Fruit fly (Drosophila melanogaster) whole organism, wandering third instar larva: ENCODE data around the gene CG34012.

ENCODE experiments used
- Abd-B ChIP-seq: fragments of >200 bp; optimal IDR thresholded peaks from 2 replicates; lab custom pipeline; 2017; ENCODE audit warnings: missing biosample characterization, missing genetic modification characterization
- CG32264 ChIP-seq: fragments of 200-800 bp; sonication (Bioruptor generic); optimal IDR thresholded peaks from 2 replicates; lab custom pipeline; 2016; ENCODE audit warnings: missing biosample characterization, missing genetic modification characterization
- CG9705 ChIP-seq: fragments of 200-800 bp; sonication (Bioruptor generic); optimal IDR thresholded peaks from 2 replicates; lab custom pipeline; 2018; ENCODE audit warnings: missing biosample characterization, mild to moderate bottlenecking, missing genetic modification characterization
- CrebA ChIP-seq: fragments of 200-800 bp; sonication (Bioruptor generic); optimal IDR thresholded peaks from 2 replicates; lab custom pipeline; 2016; ENCODE audit warnings: missing biosample characterization, mild to moderate bottlenecking, missing genetic modification characterization, borderline replicate concordance
- Dfd ChIP-seq: fragments of >200 bp; optimal IDR thresholded peaks from 2 replicates; lab custom pipeline; 2017; ENCODE audit warnings: missing biosample characterization, missing genetic modification characterization
- Dif ChIP-seq: fragments of 200-275, 200-300 bp; sonication (Bioruptor generic); optimal IDR thresholded peaks from 2 replicates; lab custom pipeline; 2018; ENCODE audit warnings: missing biosample characterization, missing genetic modification characterization; ENCODE audit not compliant: partially characterized antibody
- GATAd ChIP-seq: sonication (Bioruptor generic); optimal IDR thresholded peaks from 2 replicates; lab custom pipeline; 2016; ENCODE audit warnings: missing biosample characterization, missing genetic modification characterization
- HLH106 ChIP-seq: fragments of 200-800 bp; optimal IDR thresholded peaks from 3 replicates; lab custom pipeline; 2019; ENCODE audit warnings: missing biosample characterization, mild to moderate bottlenecking, missing genetic modification characterization, moderate library complexity
- Hnf4 ChIP-seq: fragments of 200-800 bp; sonication (Bioruptor generic); optimal IDR thresholded peaks from 2 replicates; lab custom pipeline; 2016; ENCODE audit warnings: missing biosample characterization, mild to moderate bottlenecking, missing genetic modification characterization
- Hr78 ChIP-seq: fragments of >200 bp; optimal IDR thresholded peaks from 2 replicates; lab custom pipeline; 2017; ENCODE audit warnings: missing biosample characterization, missing genetic modification characterization
- Hr83 ChIP-seq: fragments of 200-300 bp; sonication (Bioruptor generic); optimal IDR thresholded peaks from 2 replicates; lab custom pipeline; 2016; ENCODE audit warnings: missing biosample characterization, mild to moderate bottlenecking, missing genetic modification characterization, moderate library complexity; ENCODE audit not compliant: poor library complexity, severe bottlenecking
- Jra ChIP-seq: sonication (Bioruptor generic); optimal IDR thresholded peaks from 2 replicates; lab custom pipeline; 2016; ENCODE audit warnings: missing biosample characterization, missing genetic modification characterization
- Mio ChIP-seq: sonication (Bioruptor generic); optimal IDR thresholded peaks from 2 replicates; lab custom pipeline; 2016; ENCODE audit warnings: missing biosample characterization, missing genetic modification characterization
- Myc ChIP-seq: fragments of >200 bp; optimal IDR thresholded peaks from 2 replicates; lab custom pipeline; 2017
- N ChIP-seq: fragments of >200 bp; optimal IDR thresholded peaks from 2 replicates; lab custom pipeline; 2018; ENCODE audit warnings: missing biosample characterization, missing external identifiers, missing genetic modification characterization
- OdsH ChIP-seq: fragments of 200-800 bp; sonication (Bioruptor generic); optimal IDR thresholded peaks from 2 replicates; lab custom pipeline; 2016; ENCODE audit warnings: missing biosample characterization, mild to moderate bottlenecking, missing genetic modification characterization
- Rel ChIP-seq, 2 experiments: fragments of 200-800 bp; sonication (Bioruptor generic) in 1 of 2; optimal IDR thresholded peaks; 2 replicates in 1 of 2; 3 replicates in 1 of 2; lab custom pipeline; 2016 to 2019; ENCODE audit warnings: mild to moderate bottlenecking in 2 of 2, missing biosample characterization in 2 of 2, missing genetic modification characterization in 2 of 2, moderate library complexity in 1 of 2
- Sp1 ChIP-seq: fragments of 200-800 bp; sonication (Bioruptor generic); optimal IDR thresholded peaks from 3 replicates; lab custom pipeline; 2019; ENCODE audit warnings: missing biosample characterization, mild to moderate bottlenecking, missing genetic modification characterization, moderate library complexity
- Vsx2 ChIP-seq: fragments of 200-300, 225-300 bp; sonication (Bioruptor generic); optimal IDR thresholded peaks from 2 replicates; lab custom pipeline; 2018; ENCODE audit warnings: missing biosample characterization, missing genetic modification characterization; ENCODE audit not compliant: partially characterized antibody
- br ChIP-seq: fragments of 200-800 bp; sonication (Bioruptor generic); optimal IDR thresholded peaks from 2 replicates; lab custom pipeline; 2016; ENCODE audit warnings: missing biosample characterization, missing genetic modification characterization
- brk ChIP-seq: fragments of 200-800 bp; sonication (Bioruptor generic); optimal IDR thresholded peaks from 2 replicates; lab custom pipeline; 2016; ENCODE audit warnings: missing biosample characterization, mild to moderate bottlenecking, missing genetic modification characterization
- dl ChIP-seq, 2 experiments: fragments of 175-275, 200-275 bp in 1 of 2; fragments of 200-275 bp in 1 of 2; sonication (Bioruptor generic); optimal IDR thresholded peaks; lab custom pipeline; 2018; ENCODE audit warnings: mild to moderate bottlenecking in 2 of 2, missing biosample characterization in 2 of 2, missing genetic modification characterization in 2 of 2, moderate library complexity in 2 of 2; ENCODE audit not compliant: partially characterized antibody in 2 of 2, insufficient read depth in 1 of 2
- dmrt93B ChIP-seq: fragments of 200-800 bp; sonication (Bioruptor generic); optimal IDR thresholded peaks from 2 replicates; lab custom pipeline; 2018; ENCODE audit warnings: missing biosample characterization, mild to moderate bottlenecking, missing genetic modification characterization
- dsf ChIP-seq: sonication (Bioruptor generic); optimal IDR thresholded peaks from 2 replicates; lab custom pipeline; 2016; ENCODE audit warnings: missing biosample characterization, missing genetic modification characterization, borderline replicate concordance
- ey ChIP-seq: fragments of 200-800 bp; sonication (Bioruptor generic); optimal IDR thresholded peaks from 2 replicates; lab custom pipeline; 2016; ENCODE audit warnings: missing biosample characterization, missing genetic modification characterization
- foxo ChIP-seq, 2 experiments: fragments of 200-800 bp; sonication (Bioruptor generic); optimal IDR thresholded peaks; 2 replicates in 1 of 2; 3 replicates in 1 of 2; lab custom pipeline; 2016 to 2017; ENCODE audit warnings: missing biosample characterization in 2 of 2, missing genetic modification characterization in 2 of 2
- fru ChIP-seq: fragments of 200-800 bp; sonication (Bioruptor generic); optimal IDR thresholded peaks from 3 replicates; lab custom pipeline; 2016; ENCODE audit warnings: missing biosample characterization, mild to moderate bottlenecking, missing genetic modification characterization
- h ChIP-seq: fragments of 200-800 bp; sonication (Bioruptor generic); optimal IDR thresholded peaks from 3 replicates; lab custom pipeline; 2016; ENCODE audit warnings: missing biosample characterization, mild to moderate bottlenecking, missing genetic modification characterization
- jim ChIP-seq: fragments of 175-275, 200-325 bp; sonication (Bioruptor generic); optimal IDR thresholded peaks from 2 replicates; lab custom pipeline; 2016; ENCODE audit warnings: missing biosample characterization, mild to moderate bottlenecking, missing genetic modification characterization
- lola ChIP-seq: fragments of >200 bp; optimal IDR thresholded peaks from 2 replicates; lab custom pipeline; 2017; ENCODE audit warnings: missing biosample characterization, missing genetic modification characterization
- pan ChIP-seq: fragments of >200 bp; optimal IDR thresholded peaks from 2 replicates; lab custom pipeline; 2017
- psq ChIP-seq: fragments of 200-800 bp; sonication (Bioruptor generic); optimal IDR thresholded peaks from 3 replicates; lab custom pipeline; 2017; ENCODE audit warnings: missing biosample characterization, mild to moderate bottlenecking, missing genetic modification characterization, moderate library complexity
- rgr ChIP-seq: fragments of 200-800 bp; sonication (Bioruptor generic); optimal IDR thresholded peaks from 3 replicates; lab custom pipeline; 2016; ENCODE audit warnings: missing biosample characterization, mild to moderate bottlenecking, missing genetic modification characterization
- sage ChIP-seq: fragments of 200-800 bp; sonication (Bioruptor generic); optimal IDR thresholded peaks from 2 replicates; lab custom pipeline; 2016; ENCODE audit warnings: missing biosample characterization, mild to moderate bottlenecking, missing genetic modification characterization
- sv ChIP-seq: fragments of 200-800 bp; sonication (Bioruptor generic); optimal IDR thresholded peaks from 3 replicates; lab custom pipeline; 2016; ENCODE audit warnings: missing biosample characterization, missing genetic modification characterization
- tai ChIP-seq: sonication (Bioruptor generic); optimal IDR thresholded peaks from 2 replicates; lab custom pipeline; 2016; ENCODE audit warnings: missing biosample characterization, missing genetic modification characterization
- usp ChIP-seq: fragments of >200 bp; optimal IDR thresholded peaks from 2 replicates; lab custom pipeline; 2017; ENCODE audit warnings: missing biosample characterization, missing genetic modification characterization
- woc ChIP-seq: sonication (Bioruptor generic); optimal IDR thresholded peaks from 2 replicates; lab custom pipeline; 2016; ENCODE audit warnings: missing biosample characterization, mild to moderate bottlenecking, missing genetic modification characterization

Gene CG34012

dm6 chr3L:11091943-11092609 lies 17.2 kb downstream of the CG34012 start:
- TF ChIP-seq CG9705 (GFP tag; lab: Kevin White, UChicago): peak; percentile 31
- peak; percentile 66 for TF ChIP-seq jim
- TF ChIP-seq tai (GFP tag; lab: Kevin White, UChicago): peak; percentile 85
- peak; percentile 83 for TF ChIP-seq Hr83 (GFP tag; lab: Kevin White, UChicago)
- TF ChIP-seq Myc: no peak
- no peak for TF ChIP-seq Vsx2 (GFP tag; lab: Kevin White, UChicago)
- TF ChIP-seq lola: no peak
- TF ChIP-seq fru: peak; percentile 73
- peak; percentile 86 for TF ChIP-seq Hnf4
- peak; percentile 14 for TF ChIP-seq sv (GFP tag; lab: Kevin White, UChicago)
- peak; percentile 68 for TF ChIP-seq brk (GFP tag; lab: Kevin White, UChicago)
- TF ChIP-seq GATAd (GFP tag; lab: Kevin White, UChicago): no peak
- peak; percentile 89 for TF ChIP-seq h (GFP tag; lab: Kevin White, UChicago)
- peak; percentile 61 for TF ChIP-seq ey (GFP tag; lab: Kevin White, UChicago)
- peak in 1 of 2 experiments; percentile 88 for TF ChIP-seq foxo (GFP tag; optimal IDR thresholded peaks at IDR 0.05; lab: Kevin White, UChicago)
- peak; percentile 95 for TF ChIP-seq psq (GFP tag; lab: Kevin White, UChicago)
- no peak for TF ChIP-seq Hr78 (GFP tag; lab: Kevin White, UChicago)
- peak; percentile 44 for TF ChIP-seq HLH106 (tag; lab: Kevin White, UChicago)
- TF ChIP-seq CrebA (GFP tag; lab: Kevin White, UChicago): no peak
- no peak for TF ChIP-seq Rel (GFP tag; optimal IDR thresholded peaks at IDR 0.05; lab: Kevin White, UChicago)
- peak; percentile 57 for TF ChIP-seq Rel (tag; optimal IDR thresholded peaks at IDR 0.05; lab: Kevin White, UChicago)
- TF ChIP-seq dmrt93B (GFP tag; lab: Kevin White, UChicago): peak; percentile 3
- peak; percentile 90 for TF ChIP-seq rgr
- TF ChIP-seq OdsH: peak; percentile 74
- TF ChIP-seq Dif (GFP tag; lab: Kevin White, UChicago): peak; percentile 39
- peak; percentile 64 for TF ChIP-seq woc (GFP tag; lab: Kevin White, UChicago)
- no peak for TF ChIP-seq dl (GFP tag; optimal IDR thresholded peaks at IDR 0.05; lab: Kevin White, UChicago; ENCODE audit: insufficient read depth in 1 of 2, partially characterized antibody in 2 of 2)
- TF ChIP-seq usp (GFP tag; lab: Kevin White, UChicago): no peak
- TF ChIP-seq br (GFP tag; lab: Kevin White, UChicago): peak; percentile 78
- peak; percentile 43 for TF ChIP-seq Sp1 (GFP tag; lab: Kevin White, UChicago)
- TF ChIP-seq N (GFP tag; lab: Kevin White, UChicago): no peak
- no peak for TF ChIP-seq dsf (GFP tag; lab: Kevin White, UChicago)
- no peak for TF ChIP-seq Dfd (GFP tag; lab: Kevin White, UChicago)
- TF ChIP-seq pan (lab: Kevin White, UChicago): no peak
- peak; percentile 78 for TF ChIP-seq Jra (GFP tag; lab: Kevin White, UChicago)
- no peak for TF ChIP-seq Abd-B (GFP tag; lab: Kevin White, UChicago)
- peak; percentile 58 for TF ChIP-seq CG32264

- TF ChIP-seq Sp1 (GFP tag; lab: Kevin White, UChicago) (peak; percentile 76), rgr (peak; percentile 74), OdsH (peak; percentile 80), br (GFP tag; lab: Kevin White, UChicago) (peak; percentile 70), woc (GFP tag; lab: Kevin White, UChicago) (peak; percentile 68), Mio (GFP tag; lab: Kevin White, UChicago) (no peak), Vsx2 (GFP tag; lab: Kevin White, UChicago) (no peak), Dfd (GFP tag; lab: Kevin White, UChicago) (no peak), N (GFP tag; lab: Kevin White, UChicago) (no peak), psq (GFP tag; lab: Kevin White, UChicago) (peak; percentile 79), pan (lab: Kevin White, UChicago) (no peak), CG32264 (peak; percentile 13), usp (GFP tag; lab: Kevin White, UChicago) (no peak), HLH106 (tag; lab: Kevin White, UChicago) (peak; percentile 54), dmrt93B (GFP tag; lab: Kevin White, UChicago) (peak; percentile 6), Dif (GFP tag; lab: Kevin White, UChicago) (no peak), jim (peak; percentile 55), CrebA (GFP tag; lab: Kevin White, UChicago) (no peak), CG9705 (GFP tag; lab: Kevin White, UChicago) (no peak), foxo (GFP tag; optimal IDR thresholded peaks at IDR 0.05; lab: Kevin White, UChicago) (peak in 1 of 2 experiments; percentile 84), fru (peak; percentile 72), dl (GFP tag; optimal IDR thresholded peaks at IDR 0.05; lab: Kevin White, UChicago; ENCODE audit: insufficient read depth in 1 of 2, partially characterized antibody in 2 of 2) (no peak), sv (GFP tag; lab: Kevin White, UChicago) (peak; percentile 90), tai (GFP tag; lab: Kevin White, UChicago) (peak; percentile 78), dsf (GFP tag; lab: Kevin White, UChicago) (no peak), h (GFP tag; lab: Kevin White, UChicago) (peak; percentile 81), sage (GFP tag; lab: Kevin White, UChicago) (peak; percentile 42), ey (GFP tag; lab: Kevin White, UChicago) (peak; percentile 74), Myc (no peak), Hr78 (GFP tag; lab: Kevin White, UChicago) (no peak), Hnf4 (peak; percentile 47), Rel (GFP tag; optimal IDR thresholded peaks at IDR 0.05; lab: Kevin White, UChicago) (no peak), Rel (tag; optimal IDR thresholded peaks at IDR 0.05; lab: Kevin White, UChicago) (no peak), lola (no peak), brk (GFP tag; lab: Kevin White, UChicago) (peak; percentile 40), Jra (GFP tag; lab: Kevin White, UChicago) (peak; percentile 8), GATAd (GFP tag; lab: Kevin White, UChicago) (peak; percentile 25), Abd-B (GFP tag; lab: Kevin White, UChicago) (no peak), Hr83 (GFP tag; lab: Kevin White, UChicago) (peak; percentile 96)
Measured at dm6 chr3L:11089805-11090440, 19.4 kb downstream of the CG34012 start.
